Fruit fly (Drosophila melanogaster) whole organism, adult: ENCODE data around the gene lark.
A peak's percentile ranks its signal among the peaks of the same experiment; 100 is the strongest.

Experiments used
- CG1620 ChIP-seq: fragments of 200-800 bp; sonication (Bioruptor generic); optimal IDR thresholded peaks from 2 replicates; lab custom pipeline; 2016; ENCODE audit warnings: missing biosample characterization, missing genetic modification characterization
- CG33017 ChIP-seq: fragments of 200-800 bp; sonication (Bioruptor generic); optimal IDR thresholded peaks from 2 replicates; lab custom pipeline; 2018; ENCODE audit warnings: missing biosample characterization, mild to moderate bottlenecking, missing genetic modification characterization, moderate library complexity
- CG5204 ChIP-seq: fragments of 200-800 bp; sonication (Bioruptor generic); optimal IDR thresholded peaks from 2 replicates; lab custom pipeline; 2016; ENCODE audit warnings: missing biosample characterization, missing genetic modification characterization
- Clk ChIP-seq: fragments of 200-800 bp; sonication (Bioruptor generic); optimal IDR thresholded peaks from 2 replicates; lab custom pipeline; 2017; ENCODE audit warnings: missing biosample characterization, missing genetic modification characterization
- Mnt ChIP-seq: fragments of 200-800 bp; sonication (Bioruptor generic); optimal IDR thresholded peaks from 2 replicates; lab custom pipeline; 2016; ENCODE audit warnings: missing biosample characterization, mild to moderate bottlenecking, missing genetic modification characterization

- peak; percentile 51 for TF ChIP-seq Clk
- no peak for TF ChIP-seq CG5204 (GFP tag; lab: Kevin White, UChicago)
- TF ChIP-seq CG1620 (GFP tag; lab: Kevin White, UChicago): peak; percentile 75
- peak; percentile 70 for TF ChIP-seq Mnt
- TF ChIP-seq CG33017 (tag; lab: Kevin White, UChicago): peak; percentile 93
Observed at dm6 chr3L:7328567-7329253, 10.4 kb upstream of the lark start, which contains the start of the genes mrva, CG42307 and mus312.
